Fruit fly (Drosophila melanogaster): ENCODE data around the gene CG43091.

The CG43091 gene

dm6 chr3R:22718937-22719606 lies 49.5 kb downstream of the CG43091 start (continued):
- TF ChIP-seq dpn (GFP tag; optimal IDR thresholded peaks at IDR 0.05) (no peak), CG6254 (GFP tag; optimal IDR thresholded peaks at IDR 0.05) (no peak), eyg (GFP tag; optimal IDR thresholded peaks at IDR 0.05) (no peak), luna (GFP tag; optimal IDR thresholded peaks at IDR 0.05) (no peak), Med (GFP tag) (peak; percentile 49), CG17912 (GFP tag; optimal IDR thresholded peaks at IDR 0.05) (no peak), sens (GFP tag) (peak; percentile 42), schlank (tag; optimal IDR thresholded peaks at IDR 0.05) (no peak), cg (GFP tag; optimal IDR thresholded peaks at IDR 0.05) (no peak), bcd (GFP tag; optimal IDR thresholded peaks at IDR 0.05) (no peak), CG9727 (GFP tag; optimal IDR thresholded peaks at IDR 0.05) (no peak), Hr3 (GFP tag; optimal IDR thresholded peaks at IDR 0.05) (no peak), crol (GFP tag; IDR thresholded peaks at IDR 0.05) (no peak), CG2129 (GFP tag; IDR thresholded peaks at IDR 0.05; ENCODE audit: partially characterized antibody) (no peak), CG13624 (GFP tag; optimal IDR thresholded peaks at IDR 0.05) (no peak), abd-A (tag; optimal IDR thresholded peaks at IDR 0.05) (peak; percentile 59), ash1 (GFP tag; optimal IDR thresholded peaks at IDR 0.05) (no peak), CG12659 (GFP tag; optimal IDR thresholded peaks at IDR 0.05) (no peak), tap (tag; optimal IDR thresholded peaks at IDR 0.05) (peak; percentile 13), CG7745 (tag; optimal IDR thresholded peaks at IDR 0.05) (no peak), CG10462 (GFP tag; optimal IDR thresholded peaks at IDR 0.05) (no peak), her (GFP tag; optimal IDR thresholded peaks at IDR 0.05) (no peak), ham (GFP tag; IDR thresholded peaks at IDR 0.05) (no peak), Poxn (GFP tag; IDR thresholded peaks at IDR 0.05) (no peak), ind (GFP tag; optimal IDR thresholded peaks at IDR 0.05) (no peak), Ets65A (GFP tag) (peak; percentile 35), dysf (GFP tag; IDR thresholded peaks at IDR 0.05) (no peak), CG17361 (GFP tag; IDR thresholded peaks at IDR 0.05) (no peak), shn (GFP tag; optimal IDR thresholded peaks at IDR 0.05) (no peak), CG33213 (GFP tag; optimal IDR thresholded peaks at IDR 0.05) (no peak), ewg (GFP tag; optimal IDR thresholded peaks at IDR 0.05) (no peak)

dm6 chr3R:22718401-22718800 lies 50.1 kb downstream of the CG43091 start:
- no peak for TF ChIP-seq bbx (GFP tag; IDR thresholded peaks at IDR 0.05; ENCODE audit: partially characterized antibody)
- peak; percentile 57 for TF ChIP-seq sens (GFP tag)

All from whole organism, embryonic.